Worm (Caenorhabditis elegans) whole organism, L4 larva: ENCODE measurements around the gene C46A5.4.

Experiments
- D1046.2 ChIP-seq: fragments of 200-800 bp; sonication (Bioruptor generic); IDR thresholded peaks from 2 replicates; pipeline ENCODE4 v1.3.6; 2022; ENCODE audit warnings: missing genetic modification characterization, missing compliant biosample characterization
- F10B5.3 ChIP-seq: sonication (generic microtip); optimal IDR thresholded peaks from 2 replicates; lab custom pipeline; 2016; ENCODE audit warnings: mild to moderate bottlenecking, missing genetic modification characterization, missing compliant biosample characterization
- F26F4.8 ChIP-seq: fragments of 200-800 bp; sonication (Bioruptor generic); conservative IDR thresholded peaks from 2 replicates; pipeline ENCODE4 v1.3.6; 2022; ENCODE audit warnings: missing genetic modification characterization, missing compliant biosample characterization
- F49E8.2 ChIP-seq: sonication (generic microtip); optimal IDR thresholded peaks from 2 replicates; lab custom pipeline; 2016; ENCODE audit warnings: missing compliant biosample characterization, mild to moderate bottlenecking, missing genetic modification characterization, borderline replicate concordance
- R02D3.7 ChIP-seq: fragments of 150-350 bp; sonication (generic microtip); optimal IDR thresholded peaks from 3 replicates; lab custom pipeline; 2014; ENCODE audit warnings: missing biosample characterization, missing genetic modification characterization
- Y48G9A.11 ChIP-seq: fragments of 200-800 bp; sonication (Bioruptor generic); IDR thresholded peaks from 2 replicates; pipeline ENCODE4 v1.3.6; 2022; ENCODE audit warnings: missing genetic modification reagents, missing genetic modification characterization, missing compliant biosample characterization
- ZK337.2 ChIP-seq: fragments of 200-800 bp; sonication (Bioruptor generic); IDR thresholded peaks from 2 replicates; pipeline ENCODE4 v1.3.6; 2022; ENCODE audit warnings: missing genetic modification reagents, missing genetic modification characterization, missing compliant biosample characterization
- ZK546.5 ChIP-seq, 2 experiments: sonication (generic microtip); optimal IDR thresholded peaks; 2 replicates each; lab custom pipeline; 2017; ENCODE audit warnings: missing biosample characterization in 2 of 2, missing genetic modification characterization in 2 of 2
- ama-1 ChIP-seq: fragments of 150-350 bp; optimal IDR thresholded peaks from 2 replicates; lab custom pipeline; 2014; ENCODE audit warnings: inconsistent platforms, mixed read lengths
- arid-1 ChIP-seq: fragments of 200-800 bp; sonication (Bioruptor generic); conservative IDR thresholded peaks from 2 replicates; pipeline ENCODE4 v1.3.6; 2022; ENCODE audit warnings: missing genetic modification reagents, missing genetic modification characterization, missing compliant biosample characterization
- attf-4 ChIP-seq: sonication (generic microtip); optimal IDR thresholded peaks from 3 replicates; lab custom pipeline; 2017; ENCODE audit warnings: missing biosample characterization, missing genetic modification characterization
- ceh-32 ChIP-seq: sonication (generic microtip); optimal IDR thresholded peaks from 2 replicates; lab custom pipeline; 2016; ENCODE audit warnings: mild to moderate bottlenecking, missing genetic modification characterization, missing compliant biosample characterization; ENCODE audit not compliant: poor library complexity
- ceh-44 ChIP-seq: fragments of 200-800 bp; sonication (Bioruptor generic); IDR thresholded peaks from 2 replicates; pipeline ENCODE4 v1.3.6; 2022; ENCODE audit warnings: missing genetic modification reagents, missing genetic modification characterization, missing compliant biosample characterization
- ceh-62 ChIP-seq: sonication (generic microtip); optimal IDR thresholded peaks from 2 replicates; lab custom pipeline; 2017; ENCODE audit warnings: missing biosample characterization, missing genetic modification characterization
- ceh-82 ChIP-seq: sonication (generic microtip); optimal IDR thresholded peaks from 2 replicates; lab custom pipeline; 2017; ENCODE audit warnings: missing biosample characterization, missing genetic modification characterization
- cey-2 ChIP-seq: sonication (generic microtip); optimal IDR thresholded peaks from 3 replicates; lab custom pipeline; 2017; ENCODE audit warnings: missing genetic modification characterization, mild to moderate bottlenecking, missing compliant biosample characterization, antibody characterized with exemption, borderline replicate concordance; ENCODE audit not compliant: insufficient read depth
- daf-12 ChIP-seq: fragments of 150-350 bp; optimal IDR thresholded peaks from 2 replicates; lab custom pipeline; 2014; ENCODE audit warnings: missing biosample characterization, missing genetic modification reagents, missing genetic modification characterization
- daf-16 ChIP-seq, 3 experiments: sonication (generic microtip); optimal IDR thresholded peaks; 2 replicates each; lab custom pipeline; 2016 to 2017; ENCODE audit warnings: missing genetic modification characterization in 3 of 3, missing genetic modification reagents in 3 of 3, mild to moderate bottlenecking in 2 of 3, missing compliant biosample characterization in 2 of 3, missing biosample characterization in 1 of 3, moderate library complexity in 1 of 3
- daf-8 ChIP-seq: fragments of 200-800 bp; sonication (Bioruptor generic); IDR thresholded peaks from 2 replicates; pipeline ENCODE4 v1.3.6; 2022; ENCODE audit warnings: missing genetic modification characterization, missing compliant biosample characterization
- dmd-6 ChIP-seq: fragments of 200-800 bp; sonication (Bioruptor generic); IDR thresholded peaks from 2 replicates; pipeline ENCODE4 v1.3.6; 2022; ENCODE audit warnings: missing genetic modification reagents, missing genetic modification characterization, missing compliant biosample characterization
- dpl-1 ChIP-seq: fragments of 150-350 bp; optimal IDR thresholded peaks from 2 replicates; lab custom pipeline; 2014; ENCODE audit warnings: missing biosample characterization, missing genetic modification reagents, missing genetic modification characterization
- duxl-1 ChIP-seq: sonication (generic microtip); optimal IDR thresholded peaks from 2 replicates; lab custom pipeline; 2016; ENCODE audit warnings: mild to moderate bottlenecking, missing genetic modification characterization, moderate library complexity, missing compliant biosample characterization; ENCODE audit not compliant: poor library complexity
- egl-27 ChIP-seq: sonication (generic microtip); optimal IDR thresholded peaks from 3 replicates; lab custom pipeline; 2017; ENCODE audit warnings: missing biosample characterization, missing genetic modification reagents, missing genetic modification characterization
- egl-43 ChIP-seq: fragments of 200-800 bp; sonication (Bioruptor generic); IDR thresholded peaks from 2 replicates; pipeline ENCODE4 v1.3.6; 2022; ENCODE audit warnings: missing genetic modification reagents, missing genetic modification characterization, missing compliant biosample characterization
- fos-1 ChIP-seq: fragments of 150-350 bp; optimal IDR thresholded peaks from 2 replicates; lab custom pipeline; 2014; ENCODE audit warnings: missing biosample characterization, missing genetic modification characterization
- hmg-1.1 ChIP-seq: fragments of 200-800 bp; sonication (Bioruptor generic); IDR thresholded peaks from 2 replicates; pipeline ENCODE4 v1.3.6; 2022; ENCODE audit warnings: missing genetic modification reagents, missing genetic modification characterization, missing compliant biosample characterization
- lin-13 ChIP-seq: fragments of 150-350 bp; optimal IDR thresholded peaks from 2 replicates; lab custom pipeline; 2014; ENCODE audit warnings: missing biosample characterization, missing genetic modification reagents, missing genetic modification characterization
- lsy-2 ChIP-seq, 2 experiments: fragments of 150-350 bp in 1 of 2; sonication (generic microtip) in 1 of 2; optimal IDR thresholded peaks; 2 replicates each; lab custom pipeline; 2014 to 2017; ENCODE audit warnings: missing biosample characterization in 2 of 2, missing genetic modification characterization in 2 of 2
- mdt-29 ChIP-seq: fragments of 200-800 bp; sonication (Bioruptor generic); IDR thresholded peaks from 2 replicates; pipeline ENCODE4 v1.3.6; 2022; ENCODE audit warnings: missing genetic modification reagents, missing genetic modification characterization, missing compliant biosample characterization
- mep-1 ChIP-seq: fragments of 150-350 bp; sonication (generic microtip); optimal IDR thresholded peaks from 3 replicates; lab custom pipeline; 2014; ENCODE audit warnings: missing biosample characterization, missing genetic modification characterization
- mes-2 ChIP-seq: sonication (generic microtip); optimal IDR thresholded peaks from 2 replicates; lab custom pipeline; 2016; ENCODE audit warnings: missing genotype, mild to moderate bottlenecking, missing genetic modification characterization, missing compliant biosample characterization; ENCODE audit not compliant: poor library complexity, severe bottlenecking
- mxl-3 ChIP-seq: fragments of 200-800 bp; sonication (Bioruptor generic); optimal IDR thresholded peaks from 2 replicates; lab custom pipeline; 2018; ENCODE audit warnings: mild to moderate bottlenecking, missing genetic modification characterization, missing compliant biosample characterization
- nhr-10 ChIP-seq: fragments of 150-350 bp; optimal IDR thresholded peaks from 2 replicates; lab custom pipeline; 2014; ENCODE audit warnings: missing biosample characterization, missing genetic modification characterization
- nhr-102 ChIP-seq: sonication (generic microtip); optimal IDR thresholded peaks from 2 replicates; lab custom pipeline; 2016; ENCODE audit warnings: mild to moderate bottlenecking, missing genetic modification characterization, moderate library complexity, missing compliant biosample characterization
- nhr-111 ChIP-seq: fragments of 200-800 bp; sonication (Bioruptor generic); optimal IDR thresholded peaks from 2 replicates; lab custom pipeline; 2018; ENCODE audit warnings: mild to moderate bottlenecking, missing genetic modification characterization, missing compliant biosample characterization
- nhr-237 ChIP-seq: sonication (generic microtip); optimal IDR thresholded peaks from 2 replicates; lab custom pipeline; 2017; ENCODE audit warnings: missing biosample characterization, missing genetic modification characterization
- nhr-28 ChIP-seq: fragments of 150-350 bp; optimal IDR thresholded peaks from 2 replicates; lab custom pipeline; 2014; ENCODE audit warnings: missing biosample characterization, missing genetic modification characterization
- nhr-41 ChIP-seq: fragments of 200-800 bp; sonication (Bioruptor generic); IDR thresholded peaks from 2 replicates; pipeline ENCODE4 v1.3.6; 2022; ENCODE audit warnings: missing genetic modification reagents, missing genetic modification characterization, missing compliant biosample characterization
- nhr-42 ChIP-seq: fragments of 200-800 bp; sonication (Bioruptor generic); IDR thresholded peaks from 2 replicates; pipeline ENCODE4 v1.3.6; 2022; ENCODE audit warnings: missing genetic modification characterization, missing compliant biosample characterization
- nhr-48 ChIP-seq: sonication (generic microtip); optimal IDR thresholded peaks from 2 replicates; lab custom pipeline; 2016; ENCODE audit warnings: mild to moderate bottlenecking, missing genetic modification characterization, missing compliant biosample characterization
- nhr-6 ChIP-seq: fragments of 150-350 bp; optimal IDR thresholded peaks from 2 replicates; lab custom pipeline; 2014; ENCODE audit warnings: missing biosample characterization, missing genetic modification characterization
- pha-4 ChIP-seq, 2 experiments: fragments of 150-350 bp in 1 of 2; fragments of 200-800 bp in 1 of 2; sonication (Bioruptor generic) in 1 of 2; IDR thresholded peaks in 1 of 2; optimal IDR thresholded peaks in 1 of 2; 2 replicates each; pipeline versions ENCODE4 v1.3.6 to Lab custom; 2014 to 2022; ENCODE audit warnings: missing genetic modification characterization in 2 of 2, missing genetic modification reagents in 2 of 2, missing biosample characterization in 1 of 2, missing compliant biosample characterization in 1 of 2
- snpc-1.2 ChIP-seq: fragments of 200-800 bp; sonication (Bioruptor generic); IDR thresholded peaks from 2 replicates; pipeline ENCODE4 v1.3.6; 2022; ENCODE audit warnings: missing genetic modification reagents, missing genetic modification characterization, missing compliant biosample characterization
- tag-97 ChIP-seq: fragments of 200-800 bp; sonication (Bioruptor generic); IDR thresholded peaks from 2 replicates; pipeline ENCODE4 v1.3.6; 2022; ENCODE audit warnings: missing genetic modification characterization, missing compliant biosample characterization
- tra-1 ChIP-seq: fragments of 200-800 bp; sonication (Bioruptor generic); IDR thresholded peaks from 2 replicates; pipeline ENCODE4 v1.3.6; 2022; ENCODE audit warnings: missing genetic modification reagents, missing genetic modification characterization, missing compliant biosample characterization
- unc-62 ChIP-seq, 3 experiments: fragments of 150-350 bp in 1 of 3; sonication (generic microtip); optimal IDR thresholded peaks in 2 of 3; peaks in 1 of 3; 1 replicate in 1 of 3; 2 replicates in 2 of 3; lab custom pipeline; 2014 to 2017; ENCODE audit warnings: missing biosample characterization in 3 of 3, missing genetic modification characterization in 3 of 3, missing genetic modification reagents in 3 of 3, missing genotype in 1 of 3
- vab-7 ChIP-seq: fragments of 200-800 bp; sonication (Bioruptor generic); IDR thresholded peaks from 2 replicates; pipeline ENCODE4 v1.3.6; 2022; ENCODE audit warnings: missing genetic modification reagents, missing genetic modification characterization, missing compliant biosample characterization
- zag-1 ChIP-seq: fragments of 150-350 bp; optimal IDR thresholded peaks from 2 replicates; lab custom pipeline; 2014; ENCODE audit warnings: missing biosample characterization, missing genetic modification characterization
- zip-11 ChIP-seq: fragments of 200-800 bp; sonication (Bioruptor generic); IDR thresholded peaks from 2 replicates; pipeline ENCODE4 v1.3.6; 2022; ENCODE audit warnings: missing genetic modification characterization, missing compliant biosample characterization

The C46A5.4 gene

ce11 chrIV:7785506-7786065 lies 28.4 kb upstream of the C46A5.4 start, which contains the start of gene tag-322 (continued):
- TF ChIP-seq egl-27 (tag; lab: Kevin White, UChicago) = no peak
- no peak for TF ChIP-seq attf-4 (tag; lab: Kevin White, UChicago)
- no peak for TF ChIP-seq nhr-41 (GFP tag; lab: Robert Waterston, UW)
- TF ChIP-seq D1046.2 (GFP tag; lab: Robert Waterston, UW) = no peak
- no peak for TF ChIP-seq nhr-111 (GFP tag; lab: Kevin White, UChicago)
- TF ChIP-seq snpc-1.2 (GFP tag; lab: Robert Waterston, UW) = no peak
- no peak for TF ChIP-seq daf-8 (GFP tag; lab: Robert Waterston, UW)
- no peak for TF ChIP-seq unc-62 (GFP tag; optimal IDR thresholded peaks at IDR 0.05 in 1 of 2; lab: Kevin White, UChicago)
- TF ChIP-seq unc-62 (tag; optimal IDR thresholded peaks at IDR 0.05; lab: Kevin White, UChicago) = no peak
- TF ChIP-seq nhr-102 = peak; percentile 42
- no peak for TF ChIP-seq ZK546.5 (tag; optimal IDR thresholded peaks at IDR 0.05; lab: Kevin White, UChicago)
- TF ChIP-seq ceh-44 = no peak
- TF ChIP-seq daf-16 (GFP tag; optimal IDR thresholded peaks at IDR 0.05; lab: Kevin White, UChicago) = peak in 1 of 2 experiments; percentile 32
- TF ChIP-seq daf-16 (tag; optimal IDR thresholded peaks at IDR 0.05; lab: Kevin White, UChicago) = peak; percentile 45
- no peak for TF ChIP-seq Y48G9A.11 (GFP tag; lab: Robert Waterston, UW)
- TF ChIP-seq nhr-48 (tag; lab: Kevin White, UChicago) = no peak
- no peak for TF ChIP-seq R02D3.7 (tag; lab: Kevin White, UChicago)
- no peak for TF ChIP-seq egl-43
- no peak for TF ChIP-seq tra-1
- TF ChIP-seq ceh-82 (tag; lab: Kevin White, UChicago) = no peak
- no peak for TF ChIP-seq ZK337.2 (GFP tag; lab: Robert Waterston, UW)
- TF ChIP-seq pha-4 (GFP tag; IDR thresholded peaks at IDR 0.05; lab: Robert Waterston, UW) = no peak
- peak; percentile 18 for TF ChIP-seq pha-4 (tag; optimal IDR thresholded peaks at IDR 0.05; lab: Kevin White, UChicago)
- TF ChIP-seq mdt-29 (GFP tag; lab: Robert Waterston, UW) = no peak
- no peak for TF ChIP-seq cey-2
- peak; percentile 71 for TF ChIP-seq dpl-1 (GFP tag; lab: Kevin White, UChicago)
- 0 out of 2 replicates have a peak, but pooled peaks have one; percentile 32 for TF ChIP-seq arid-1 (GFP tag; lab: Robert Waterston, UW)
- TF ChIP-seq ceh-32 (tag; lab: Kevin White, UChicago) = no peak
- TF ChIP-seq hmg-1.1 (GFP tag; lab: Robert Waterston, UW) = no peak
- TF ChIP-seq daf-12 (tag; lab: Kevin White, UChicago) = no peak
- TF ChIP-seq dmd-6 = peak; percentile 25; the same call in 1 of the 2 replicates
- no peak for TF ChIP-seq fos-1 (tag; lab: Kevin White, UChicago)
- no peak for TF ChIP-seq zip-11
- no peak for TF ChIP-seq nhr-10 (tag; lab: Kevin White, UChicago)
- TF ChIP-seq nhr-237 (tag; lab: Kevin White, UChicago) = no peak
- TF ChIP-seq tag-97 (GFP tag; lab: Robert Waterston, UW) = no peak
- no peak for TF ChIP-seq vab-7 (GFP tag; lab: Robert Waterston, UW)
- TF ChIP-seq nhr-6 (tag; lab: Kevin White, UChicago) = peak; percentile 31
- TF ChIP-seq F26F4.8 (GFP tag; lab: Robert Waterston, UW) = no peak
- TF ChIP-seq nhr-42 = no peak
- TF ChIP-seq zag-1 (tag; lab: Kevin White, UChicago) = no peak
- TF ChIP-seq mxl-3 (GFP tag; lab: Kevin White, UChicago) = no peak
- peak; percentile 44 for TF ChIP-seq ama-1 (lab: Kevin White, UChicago)
- no peak for TF ChIP-seq duxl-1 (tag; lab: Kevin White, UChicago)
- peak; percentile 85 for TF ChIP-seq mep-1 (tag; lab: Kevin White, UChicago)
- TF ChIP-seq nhr-28 (tag; lab: Kevin White, UChicago) = peak; percentile 44
- peak; percentile 84 for TF ChIP-seq mes-2
- peak; percentile 32 to 92 for TF ChIP-seq lsy-2 (tag; optimal IDR thresholded peaks at IDR 0.05; lab: Kevin White, UChicago)
- no peak for TF ChIP-seq F49E8.2
- no peak for TF ChIP-seq ceh-62 (tag; lab: Kevin White, UChicago)
- peak; percentile 21 for TF ChIP-seq lin-13 (GFP tag; lab: Kevin White, UChicago)
- TF ChIP-seq F10B5.3 (tag; lab: Kevin White, UChicago) = no peak
